Worm (Caenorhabditis elegans) whole organism, L4 larva: ENCODE data around the gene C29H12.2.

Experiments
- R02D3.7 ChIP-seq: fragments of 150-350 bp; sonication (generic microtip); optimal IDR thresholded peaks from 3 replicates; lab custom pipeline; 2014; ENCODE audit warnings: missing biosample characterization, missing genetic modification characterization
- Y5F2A.4 ChIP-seq: fragments of 200-800 bp; sonication (Bioruptor generic); optimal IDR thresholded peaks from 2 replicates; lab custom pipeline; 2018; ENCODE audit warnings: mild to moderate bottlenecking, missing genetic modification characterization, missing compliant biosample characterization
- aly-2 ChIP-seq: sonication (generic microtip); optimal IDR thresholded peaks from 2 replicates; lab custom pipeline; 2018; ENCODE audit warnings: missing biosample characterization, missing genetic modification characterization
- ceh-28 ChIP-seq: fragments of 150-350 bp; optimal IDR thresholded peaks from 2 replicates; lab custom pipeline; 2014; ENCODE audit warnings: missing biosample characterization, missing genetic modification reagents, missing genetic modification characterization
- ceh-44 ChIP-seq: fragments of 200-800 bp; sonication (Bioruptor generic); IDR thresholded peaks from 2 replicates; pipeline ENCODE4 v1.3.6; 2022; ENCODE audit warnings: missing genetic modification reagents, missing genetic modification characterization, missing compliant biosample characterization
- ceh-82 ChIP-seq: sonication (generic microtip); optimal IDR thresholded peaks from 2 replicates; lab custom pipeline; 2017; ENCODE audit warnings: missing biosample characterization, missing genetic modification characterization
- ces-1 ChIP-seq: fragments of 150-350 bp; sonication (generic microtip); optimal IDR thresholded peaks from 4 replicates; lab custom pipeline; 2014; ENCODE audit warnings: missing biosample characterization, missing genetic modification reagents, missing genetic modification characterization
- cey-2 ChIP-seq: sonication (generic microtip); optimal IDR thresholded peaks from 3 replicates; lab custom pipeline; 2017; ENCODE audit warnings: missing genetic modification characterization, mild to moderate bottlenecking, missing compliant biosample characterization, antibody characterized with exemption, borderline replicate concordance; ENCODE audit not compliant: insufficient read depth
- daf-19 ChIP-seq: fragments of 200-800 bp; sonication (Bioruptor generic); conservative IDR thresholded peaks from 2 replicates; pipeline ENCODE4 v1.3.6; 2022; ENCODE audit warnings: missing genetic modification characterization, missing compliant biosample characterization
- daf-8 ChIP-seq: fragments of 200-800 bp; sonication (Bioruptor generic); IDR thresholded peaks from 2 replicates; pipeline ENCODE4 v1.3.6; 2022; ENCODE audit warnings: missing genetic modification characterization, missing compliant biosample characterization
- dmd-6 ChIP-seq: fragments of 200-800 bp; sonication (Bioruptor generic); IDR thresholded peaks from 2 replicates; pipeline ENCODE4 v1.3.6; 2022; ENCODE audit warnings: missing genetic modification reagents, missing genetic modification characterization, missing compliant biosample characterization
- dmd-8 ChIP-seq: fragments of 200-800 bp; sonication (Bioruptor generic); IDR thresholded peaks from 2 replicates; pipeline ENCODE4 v1.3.6; 2022; ENCODE audit warnings: missing genetic modification characterization, missing compliant biosample characterization
- duxl-1 ChIP-seq: sonication (generic microtip); optimal IDR thresholded peaks from 2 replicates; lab custom pipeline; 2016; ENCODE audit warnings: mild to moderate bottlenecking, missing genetic modification characterization, moderate library complexity, missing compliant biosample characterization; ENCODE audit not compliant: poor library complexity
- dve-1 ChIP-seq: sonication (generic microtip); optimal IDR thresholded peaks from 2 replicates; lab custom pipeline; 2017; ENCODE audit warnings: antibody characterized with exemption, mild to moderate bottlenecking, missing genetic modification characterization, missing compliant biosample characterization; ENCODE audit not compliant: insufficient read depth
- egl-27 ChIP-seq: sonication (generic microtip); optimal IDR thresholded peaks from 3 replicates; lab custom pipeline; 2017; ENCODE audit warnings: missing biosample characterization, missing genetic modification reagents, missing genetic modification characterization
- fkh-10 ChIP-seq: fragments of 150-350 bp; optimal IDR thresholded peaks from 2 replicates; lab custom pipeline; 2014; ENCODE audit warnings: missing biosample characterization, missing genetic modification reagents, missing genetic modification characterization
- gei-8 ChIP-seq: fragments of 200-800 bp; sonication (Bioruptor generic); optimal IDR thresholded peaks from 2 replicates; lab custom pipeline; 2018; ENCODE audit warnings: mild to moderate bottlenecking, missing genetic modification characterization, missing compliant biosample characterization
- hlh-11 ChIP-seq: fragments of 200-800 bp; sonication (Bioruptor generic); optimal IDR thresholded peaks from 2 replicates; lab custom pipeline; 2018; ENCODE audit warnings: mild to moderate bottlenecking, missing genetic modification characterization, missing compliant biosample characterization
- hlh-30 ChIP-seq: sonication (generic microtip); optimal IDR thresholded peaks from 2 replicates; lab custom pipeline; 2017; ENCODE audit warnings: antibody characterized with exemption, mild to moderate bottlenecking, missing genetic modification characterization, missing compliant biosample characterization; ENCODE audit not compliant: insufficient read depth
- jun-1 ChIP-seq: fragments of 150-350 bp; optimal IDR thresholded peaks from 2 replicates; lab custom pipeline; 2014; ENCODE audit warnings: missing biosample characterization, missing genetic modification reagents, missing genetic modification characterization
- lim-7 ChIP-seq: fragments of 200-800 bp; sonication (Bioruptor generic); IDR thresholded peaks from 2 replicates; pipeline ENCODE4 v1.3.6; 2022; ENCODE audit warnings: missing genetic modification characterization, missing compliant biosample characterization
- lin-38 ChIP-seq: fragments of 200-800 bp; sonication (Bioruptor generic); IDR thresholded peaks from 2 replicates; pipeline ENCODE4 v1.3.6; 2022; ENCODE audit warnings: missing genetic modification reagents, missing genetic modification characterization, missing compliant biosample characterization
- lsy-2 ChIP-seq, 2 experiments: fragments of 150-350 bp in 1 of 2; sonication (generic microtip) in 1 of 2; optimal IDR thresholded peaks; 2 replicates each; lab custom pipeline; 2014 to 2017; ENCODE audit warnings: missing biosample characterization in 2 of 2, missing genetic modification characterization in 2 of 2
- mes-2 ChIP-seq: sonication (generic microtip); optimal IDR thresholded peaks from 2 replicates; lab custom pipeline; 2016; ENCODE audit warnings: missing genotype, mild to moderate bottlenecking, missing genetic modification characterization, missing compliant biosample characterization; ENCODE audit not compliant: poor library complexity, severe bottlenecking
- mxl-3 ChIP-seq: fragments of 200-800 bp; sonication (Bioruptor generic); optimal IDR thresholded peaks from 2 replicates; lab custom pipeline; 2018; ENCODE audit warnings: mild to moderate bottlenecking, missing genetic modification characterization, missing compliant biosample characterization
- nhr-10 ChIP-seq: fragments of 150-350 bp; optimal IDR thresholded peaks from 2 replicates; lab custom pipeline; 2014; ENCODE audit warnings: missing biosample characterization, missing genetic modification characterization
- nhr-42 ChIP-seq: fragments of 200-800 bp; sonication (Bioruptor generic); IDR thresholded peaks from 2 replicates; pipeline ENCODE4 v1.3.6; 2022; ENCODE audit warnings: missing genetic modification characterization, missing compliant biosample characterization
- nhr-77 ChIP-seq: fragments of 150-350 bp; optimal IDR thresholded peaks from 2 replicates; lab custom pipeline; 2014; ENCODE audit warnings: missing biosample characterization, missing genetic modification characterization
- snpc-1.2 ChIP-seq: fragments of 200-800 bp; sonication (Bioruptor generic); IDR thresholded peaks from 2 replicates; pipeline ENCODE4 v1.3.6; 2022; ENCODE audit warnings: missing genetic modification reagents, missing genetic modification characterization, missing compliant biosample characterization
- snpc-4 ChIP-seq: fragments of 150-350 bp; optimal IDR thresholded peaks from 2 replicates; lab custom pipeline; 2014; ENCODE audit warnings: missing biosample characterization, missing genetic modification characterization
- spr-3 ChIP-seq: fragments of 200-800 bp; sonication (Bioruptor generic); optimal IDR thresholded peaks from 2 replicates; lab custom pipeline; 2018; ENCODE audit warnings: mild to moderate bottlenecking, missing genetic modification characterization, missing compliant biosample characterization
- tag-97 ChIP-seq: fragments of 200-800 bp; sonication (Bioruptor generic); IDR thresholded peaks from 2 replicates; pipeline ENCODE4 v1.3.6; 2022; ENCODE audit warnings: missing genetic modification characterization, missing compliant biosample characterization
- unc-62 ChIP-seq, 3 experiments: fragments of 150-350 bp in 1 of 3; sonication (generic microtip); optimal IDR thresholded peaks in 2 of 3; peaks in 1 of 3; 1 replicate in 1 of 3; 2 replicates in 2 of 3; lab custom pipeline; 2014 to 2017; ENCODE audit warnings: missing biosample characterization in 3 of 3, missing genetic modification characterization in 3 of 3, missing genetic modification reagents in 3 of 3, missing genotype in 1 of 3
- zag-1 ChIP-seq: fragments of 150-350 bp; optimal IDR thresholded peaks from 2 replicates; lab custom pipeline; 2014; ENCODE audit warnings: missing biosample characterization, missing genetic modification characterization
- zip-11 ChIP-seq: fragments of 200-800 bp; sonication (Bioruptor generic); IDR thresholded peaks from 2 replicates; pipeline ENCODE4 v1.3.6; 2022; ENCODE audit warnings: missing genetic modification characterization, missing compliant biosample characterization
- zip-2 ChIP-seq: fragments of 150-350 bp; optimal IDR thresholded peaks from 2 replicates; lab custom pipeline; 2014; ENCODE audit warnings: missing biosample characterization, missing genetic modification characterization

Gene C29H12.2

DNA sequence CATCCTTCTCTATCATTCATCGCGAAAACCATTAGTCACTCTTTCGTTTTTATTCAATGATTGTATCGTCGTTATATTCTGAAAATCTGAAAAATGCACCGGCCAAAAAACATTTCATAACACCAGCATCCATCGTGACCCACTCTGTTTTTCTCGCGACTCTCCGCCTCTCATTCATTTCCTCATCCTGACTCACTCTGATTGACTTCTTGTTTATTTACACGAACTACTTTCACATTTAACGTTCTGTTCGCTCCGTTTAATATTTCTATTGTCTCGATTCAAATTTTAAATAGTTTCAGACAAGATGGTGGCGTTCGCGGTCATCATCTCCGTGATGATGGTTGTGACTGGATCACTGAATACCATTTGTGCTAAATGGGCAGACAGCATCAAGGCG is at the start of gene C29H12.2:
Gene C29H12.2, plus strand, starts transcription at position 297 of the 400 bp plus-strand sequence.
- no peak for TF ChIP-seq gei-8 (GFP tag; lab: Kevin White, UChicago)
- TF ChIP-seq dve-1 (tag; lab: Kevin White, UChicago) = no peak
- peak in 1 of 2 experiments; percentile 94 for TF ChIP-seq unc-62 (GFP tag; optimal IDR thresholded peaks at IDR 0.05 in 1 of 2; lab: Kevin White, UChicago)
- TF ChIP-seq unc-62 (tag; optimal IDR thresholded peaks at IDR 0.05; lab: Kevin White, UChicago) = no peak
- TF ChIP-seq hlh-30 (tag; lab: Kevin White, UChicago) = peak; percentile 51

ce11 chrII:6077604-6078003 is 46.0 kb upstream of the C29H12.2 start, which contains the start of gene H12I13.6:
TSS of gene H12I13.6 (plus strand) at chrII:6077904.
- TF ChIP-seq ceh-28 (no peak), daf-19 (GFP tag; lab: Robert Waterston, UW) (no peak), nhr-10 (tag; lab: Kevin White, UChicago) (no peak), zip-11 (GFP tag; lab: Robert Waterston, UW) (no peak), zag-1 (tag; lab: Kevin White, UChicago) (no peak), unc-62 (GFP tag; optimal IDR thresholded peaks at IDR 0.05 in 1 of 2; lab: Kevin White, UChicago) (peak in 1 of 2 experiments; percentile 20), unc-62 (tag; optimal IDR thresholded peaks at IDR 0.05; lab: Kevin White, UChicago) (no peak)

DNA sequence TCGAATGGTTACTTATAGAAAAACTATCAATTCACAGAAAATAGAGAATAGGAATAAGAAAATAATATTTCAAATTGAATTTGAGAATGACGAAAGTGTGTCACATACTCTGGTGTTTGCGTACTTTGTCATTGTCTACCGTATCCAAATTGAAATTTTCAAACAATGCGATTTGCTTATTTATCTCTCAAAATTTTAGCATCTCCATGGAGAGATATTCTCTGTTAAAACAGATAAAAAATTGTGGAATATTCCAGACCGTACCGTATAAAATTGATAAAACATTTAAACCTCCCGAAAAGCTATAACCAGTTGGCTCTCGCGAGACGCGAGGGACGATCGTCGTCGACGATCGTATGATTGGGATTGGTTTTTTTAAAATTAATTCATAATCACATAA is 42.9 kb upstream of the C29H12.2 start, which contains the start of gene fbf-1:
Gene fbf-1, minus strand, starts transcription at position 101 of the 400 bp plus-strand sequence.
- no peak for TF ChIP-seq lsy-2 (tag; optimal IDR thresholded peaks at IDR 0.05; lab: Kevin White, UChicago)
- TF ChIP-seq zip-2 (tag; lab: Kevin White, UChicago) = no peak
- no peak for TF ChIP-seq mxl-3 (GFP tag; lab: Kevin White, UChicago)
- no peak for TF ChIP-seq lim-7 (GFP tag; lab: Robert Waterston, UW)
- TF ChIP-seq cey-2 = no peak
- no peak for TF ChIP-seq ces-1 (GFP tag; lab: Kevin White, UChicago)
- TF ChIP-seq egl-27 (tag; lab: Kevin White, UChicago) = no peak
- TF ChIP-seq snpc-1.2 (GFP tag; lab: Robert Waterston, UW) = no peak
- no peak for TF ChIP-seq spr-3 (GFP tag; lab: Kevin White, UChicago)
- TF ChIP-seq R02D3.7 = no peak
- no peak for TF ChIP-seq mes-2 (tag; lab: Kevin White, UChicago)
- TF ChIP-seq duxl-1 (tag; lab: Kevin White, UChicago) = no peak
- no peak for TF ChIP-seq daf-8
- TF ChIP-seq zip-11 (GFP tag; lab: Robert Waterston, UW) = no peak
- TF ChIP-seq aly-2 (tag; lab: Kevin White, UChicago) = no peak
- no peak for TF ChIP-seq lin-38
- TF ChIP-seq, all 104 proteins: peak for 0

- TF ChIP-seq tag-97 (GFP tag; lab: Robert Waterston, UW) = no peak
- TF ChIP-seq hlh-11 (tag; lab: Kevin White, UChicago) = no peak
- no peak for TF ChIP-seq Y5F2A.4
- no peak for TF ChIP-seq dmd-8 (GFP tag; lab: Robert Waterston, UW)
- TF ChIP-seq ceh-82 (tag; lab: Kevin White, UChicago) = no peak
- no peak for TF ChIP-seq hlh-30 (tag; lab: Kevin White, UChicago)
- TF ChIP-seq jun-1 (tag; lab: Kevin White, UChicago) = no peak
- TF ChIP-seq dmd-6 (GFP tag; lab: Robert Waterston, UW) = no peak
- TF ChIP-seq snpc-4 (tag; lab: Kevin White, UChicago) = no peak
- no peak for TF ChIP-seq daf-19 (GFP tag; lab: Robert Waterston, UW)
- TF ChIP-seq nhr-77 (tag; lab: Kevin White, UChicago) = no peak
- TF ChIP-seq duxl-1 (tag; lab: Kevin White, UChicago) = no peak
- TF ChIP-seq nhr-42 = no peak
- TF ChIP-seq ceh-44 (GFP tag; lab: Robert Waterston, UW) = no peak
- TF ChIP-seq fkh-10 (GFP tag; lab: Kevin White, UChicago) = no peak
- no peak for TF ChIP-seq spr-3 (GFP tag; lab: Kevin White, UChicago)
These were observed 41.0 kb upstream of the C29H12.2 start, which contains the start of gene F21H12.3 for ce11 chrII:6082620-6083019. TSS of gene F21H12.3 (plus strand) at chrII:6082920.
